Worm (Caenorhabditis elegans) whole organism, young adult: ENCODE results near the gene flp-2.

Experiments used
- F57C9.4 ChIP-seq: sonication (generic microtip); optimal IDR thresholded peaks from 2 replicates; lab custom pipeline; 2017; ENCODE audit warnings: mild to moderate bottlenecking, missing genetic modification characterization, missing compliant biosample characterization
- atf-7 ChIP-seq: sonication (generic microtip); optimal IDR thresholded peaks from 2 replicates; lab custom pipeline; 2017; ENCODE audit warnings: mild to moderate bottlenecking, missing genetic modification characterization, missing compliant biosample characterization
- ceh-27 ChIP-seq: fragments of 200-800 bp; sonication (Bioruptor generic); optimal IDR thresholded peaks from 2 replicates; lab custom pipeline; 2018; ENCODE audit warnings: mild to moderate bottlenecking, missing genetic modification characterization, moderate library complexity, missing compliant biosample characterization
- egrh-3 ChIP-seq: fragments of 200-800 bp; sonication (Bioruptor generic); IDR thresholded peaks from 2 replicates; pipeline ENCODE4 v1.3.6; 2022; ENCODE audit warnings: missing genetic modification reagents, missing genetic modification characterization, missing compliant biosample characterization

flp-2 gene

DNA sequence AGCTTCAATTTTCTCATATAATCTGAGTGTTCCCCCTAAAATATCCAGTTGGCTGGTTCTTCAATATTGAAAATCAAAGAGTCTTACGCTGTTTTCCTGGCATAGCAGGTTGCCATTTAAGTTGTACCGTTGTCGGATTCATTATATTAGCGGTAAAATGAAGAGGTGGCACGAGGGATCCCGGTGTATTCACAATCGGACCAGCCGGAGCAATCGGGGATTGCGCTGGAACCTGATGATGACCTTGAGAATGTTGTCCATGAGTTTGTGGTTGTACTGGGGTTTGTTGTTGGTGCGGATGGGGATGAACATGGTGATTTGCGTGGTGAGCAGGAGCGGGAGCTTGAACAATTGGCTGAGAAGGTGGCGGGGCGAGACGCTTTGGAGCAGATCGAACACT, 50.6 kb downstream of the flp-2 start:
- TF ChIP-seq ceh-27 (no peak), F57C9.4 (tag; lab: Kevin White, UChicago) (no peak), atf-7 (tag; lab: Kevin White, UChicago) (no peak), egrh-3 (no peak)
